Worm (Caenorhabditis elegans): ENCODE results near the gene C44B11.4.

The C44B11.4 gene

ce11 chrIII:3163448-3163847 lies 19.9 kb upstream of the C44B11.4 start:
- TF ChIP-seq madf-2 (tag; optimal IDR thresholded peaks at IDR 0.05) (no peak), pqm-1 (tag; optimal IDR thresholded peaks at IDR 0.05) (no peak)

ce11 chrIII:3161600-3161999 lies 18.0 kb upstream of the C44B11.4 start:
- no peak for TF ChIP-seq hlh-30 (tag; optimal IDR thresholded peaks at IDR 0.05; ENCODE audit: insufficient read depth)
- no peak for TF ChIP-seq pha-2 (tag; optimal IDR thresholded peaks at IDR 0.05)
- no peak for TF ChIP-seq pros-1 (tag; optimal IDR thresholded peaks at IDR 0.05)
- no peak for TF ChIP-seq ama-1 (optimal IDR thresholded peaks at IDR 0.05)
- no peak for TF ChIP-seq sox-2 (GFP tag; IDR thresholded peaks at IDR 0.05)
- TF ChIP-seq hlh-15 (tag; optimal IDR thresholded peaks at IDR 0.05), result no peak
- no peak for TF ChIP-seq dmd-4 (tag; optimal IDR thresholded peaks at IDR 0.05; ENCODE audit: borderline replicate concordance)
- no peak for TF ChIP-seq hlh-8 (tag; optimal IDR thresholded peaks at IDR 0.05)
- TF ChIP-seq eyg-1 (tag; optimal IDR thresholded peaks at IDR 0.05), result no peak
- TF ChIP-seq pag-3 (tag; optimal IDR thresholded peaks at IDR 0.05; ENCODE audit: borderline replicate concordance), result no peak
- TF ChIP-seq tbx-7 (tag; optimal IDR thresholded peaks at IDR 0.05), result no peak
- no peak for TF ChIP-seq che-1 (tag; optimal IDR thresholded peaks at IDR 0.05)
- no peak for TF ChIP-seq gmeb-2 (tag; optimal IDR thresholded peaks at IDR 0.05)
- no peak for TF ChIP-seq F13H6.1 (tag; optimal IDR thresholded peaks at IDR 0.05)
- no peak for TF ChIP-seq ztf-16 (tag; optimal IDR thresholded peaks at IDR 0.05)
- no peak for TF ChIP-seq ceh-18 (tag; optimal IDR thresholded peaks at IDR 0.05)
- no peak for TF ChIP-seq ceh-45 (GFP tag; IDR thresholded peaks at IDR 0.05)

- no peak for TF ChIP-seq elt-2 (tag; optimal IDR thresholded peaks at IDR 0.05)
- TF ChIP-seq hlh-6 (tag; optimal IDR thresholded peaks at IDR 0.05), result no peak
- no peak for TF ChIP-seq hlh-30 (tag; optimal IDR thresholded peaks at IDR 0.05; ENCODE audit: insufficient read depth)
- no peak for TF ChIP-seq ref-2 (tag; optimal IDR thresholded peaks at IDR 0.05)
- no peak for TF ChIP-seq ceh-31 (tag; optimal IDR thresholded peaks at IDR 0.05)
- TF ChIP-seq ztf-16 (tag; optimal IDR thresholded peaks at IDR 0.05), result no peak
- TF ChIP-seq pha-4 (tag; optimal IDR thresholded peaks at IDR 0.05), result no peak
- no peak for TF ChIP-seq rnt-1 (tag; optimal IDR thresholded peaks at IDR 0.05)
- no peak for TF ChIP-seq eyg-1 (tag; optimal IDR thresholded peaks at IDR 0.05)
- TF ChIP-seq ahr-1 (tag; optimal IDR thresholded peaks at IDR 0.05), result no peak
- no peak for TF ChIP-seq ceh-48 (tag; optimal IDR thresholded peaks at IDR 0.05)
- TF ChIP-seq sdc-2 (tag; optimal IDR thresholded peaks at IDR 0.05), result no peak
Measured at ce11 chrIII:3160490-3160889, 16.9 kb upstream of the C44B11.4 start.

- TF ChIP-seq ama-1 (optimal IDR thresholded peaks at IDR 0.05) (no peak), unc-42 (tag; optimal IDR thresholded peaks at IDR 0.05) (no peak), K09A11.1 (tag; optimal IDR thresholded peaks at IDR 0.05; ENCODE audit: insufficient read depth) (no peak), ztf-16 (tag; optimal IDR thresholded peaks at IDR 0.05) (no peak), ceh-2 (tag; optimal IDR thresholded peaks at IDR 0.05) (no peak), fax-1 (tag; optimal IDR thresholded peaks at IDR 0.05) (no peak), pax-1 (tag; optimal IDR thresholded peaks at IDR 0.05) (no peak), dmd-4 (tag; optimal IDR thresholded peaks at IDR 0.05; ENCODE audit: borderline replicate concordance) (no peak), unc-86 (tag; optimal IDR thresholded peaks at IDR 0.05) (no peak), ceh-6 (GFP tag; optimal IDR thresholded peaks at IDR 0.05) (no peak), pat-9 (tag; optimal IDR thresholded peaks at IDR 0.05) (no peak), pros-1 (tag; optimal IDR thresholded peaks at IDR 0.05) (no peak), hlh-6 (tag; optimal IDR thresholded peaks at IDR 0.05) (no peak), fkh-6 (tag; optimal IDR thresholded peaks at IDR 0.05) (no peak), ceh-18 (tag; optimal IDR thresholded peaks at IDR 0.05) (no peak), mec-3 (tag; optimal IDR thresholded peaks at IDR 0.05; ENCODE audit: borderline replicate concordance) (no peak), elt-4 (tag; optimal IDR thresholded peaks at IDR 0.05) (no peak), ceh-24 (tag; optimal IDR thresholded peaks at IDR 0.05) (no peak), nfya-1 (tag; optimal IDR thresholded peaks at IDR 0.05) (no peak), T23F11.4 (GFP tag; optimal IDR thresholded peaks at IDR 0.05) (no peak)
Measured at ce11 chrIII:3154968-3155367, 11.4 kb upstream of the C44B11.4 start, which contains the start of gene C44B11.1. Gene C44B11.1 (plus strand): TSS chrIII:3155268.

All from whole organism, late embryonic.